Fruit fly (Drosophila melanogaster): ENCODE data around the gene CG15747.

Gene CG15747

dm6 chrX:13387373-13387850, 49.3 kb downstream of the CG15747 start, which contains the start of the genes Ype and CG1662:
Gene Ype, minus strand, starts transcription at chrX:13387417.
Gene CG1662, plus strand, starts transcription at chrX:13387563.
- TF ChIP-seq noc (tag; optimal IDR thresholded peaks at IDR 0.05) = peak; percentile 81

Measured in whole organism, larva.